Fruit fly (Drosophila melanogaster) whole organism, adult: ENCODE measurements around the gene CG31459.

Source experiments
- CG5204 ChIP-seq: fragments of 200-800 bp; sonication (Bioruptor generic); optimal IDR thresholded peaks from 2 replicates; lab custom pipeline; 2016; ENCODE audit warnings: missing biosample characterization, missing genetic modification characterization
- Clk ChIP-seq: fragments of 200-800 bp; sonication (Bioruptor generic); optimal IDR thresholded peaks from 2 replicates; lab custom pipeline; 2017; ENCODE audit warnings: missing biosample characterization, missing genetic modification characterization
- Crg-1 ChIP-seq: fragments of 200-800 bp; sonication (Bioruptor generic); optimal IDR thresholded peaks from 2 replicates; lab custom pipeline; 2016; ENCODE audit warnings: missing biosample characterization, missing genetic modification characterization
- Hr96 ChIP-seq: fragments of 200-800 bp; sonication (Bioruptor generic); optimal IDR thresholded peaks from 2 replicates; lab custom pipeline; 2016; ENCODE audit warnings: missing biosample characterization, missing genetic modification characterization
- Mnt ChIP-seq: fragments of 200-800 bp; sonication (Bioruptor generic); optimal IDR thresholded peaks from 2 replicates; lab custom pipeline; 2016; ENCODE audit warnings: missing biosample characterization, mild to moderate bottlenecking, missing genetic modification characterization
- cnc ChIP-seq, 2 experiments: fragments of >200 bp; optimal IDR thresholded peaks; 2 replicates each; lab custom pipeline; 2017
- kay ChIP-seq: fragments of 200-800 bp; sonication (Bioruptor generic); peaks from one replicate; lab custom pipeline; 2016; ENCODE audit warnings: missing biosample characterization, missing genetic modification characterization, borderline replicate concordance
- pad ChIP-seq: fragments of 200-800 bp; sonication (Bioruptor generic); optimal IDR thresholded peaks from 3 replicates; lab custom pipeline; 2017; ENCODE audit warnings: missing biosample characterization, missing genetic modification characterization, mild to moderate bottlenecking, moderate library complexity, missing genetic modification reagents

- TF ChIP-seq Hr96 (no peak), CG5204 (no peak), pad (GFP tag; lab: Kevin White, UChicago) (no peak), kay (GFP tag; lab: Kevin White, UChicago) (no peak), cnc (optimal IDR thresholded peaks at IDR 0.05; lab: Kevin White, UChicago) (no peak), Mnt (GFP tag; lab: Kevin White, UChicago) (no peak), Clk (GFP tag; lab: Kevin White, UChicago) (no peak), Crg-1 (no peak)
Measured at dm6 chr3R:19807745-19808429, 32.8 kb upstream of the CG31459 start.
